Fruit fly (Drosophila melanogaster): ENCODE measurements around the gene Eaf6.

Gene Eaf6

dm6 chr3L:5634188-5634894, 26.2 kb upstream of the Eaf6 start (continued):
- TF ChIP-seq CG7357 (GFP tag; IDR thresholded peaks at IDR 0.05) (no peak), pros (GFP tag; optimal IDR thresholded peaks at IDR 0.05) (peak; percentile 52), CG10147 (GFP tag; optimal IDR thresholded peaks at IDR 0.05) (no peak), CG3281 (GFP tag; optimal IDR thresholded peaks at IDR 0.05) (no peak), Fer2 (tag; optimal IDR thresholded peaks at IDR 0.05) (no peak), luna (GFP tag; optimal IDR thresholded peaks at IDR 0.05) (no peak), CG10321 (GFP tag; IDR thresholded peaks at IDR 0.05) (no peak), Nf-YC (tag; optimal IDR thresholded peaks at IDR 0.05) (no peak), NK7.1 (GFP tag; optimal IDR thresholded peaks at IDR 0.05) (no peak), Spps (tag; optimal IDR thresholded peaks at IDR 0.05) (no peak), CG12236 (GFP tag; optimal IDR thresholded peaks at IDR 0.05) (no peak), Lpt (GFP tag; optimal IDR thresholded peaks at IDR 0.05) (no peak), maf-S (GFP tag; optimal IDR thresholded peaks at IDR 0.05) (no peak), CG1529 (GFP tag; optimal IDR thresholded peaks at IDR 0.05) (no peak), Asciz (GFP tag; optimal IDR thresholded peaks at IDR 0.05) (no peak), bbx (GFP tag; IDR thresholded peaks at IDR 0.05; ENCODE audit: partially characterized antibody) (0 out of 2 replicates have a peak, but pooled peaks have one; percentile 41), ranshi (GFP tag; IDR thresholded peaks at IDR 0.05) (no peak), pan (optimal IDR thresholded peaks at IDR 0.05) (no peak), pan (GFP tag; optimal IDR thresholded peaks at IDR 0.05 in 1 of 2, IDR thresholded peaks at IDR 0.05 in 1 of 2) (no peak), bab2 (GFP tag; optimal IDR thresholded peaks at IDR 0.05) (no peak), Ravus (GFP tag; IDR thresholded peaks at IDR 0.05) (no peak), CG17912 (GFP tag; optimal IDR thresholded peaks at IDR 0.05) (no peak), CG15011 (GFP tag; optimal IDR thresholded peaks at IDR 0.05) (no peak), CG11695 (GFP tag; IDR thresholded peaks at IDR 0.05) (no peak), Fer3 (tag; optimal IDR thresholded peaks at IDR 0.05) (no peak), Bgb (GFP tag; IDR thresholded peaks at IDR 0.05; ENCODE audit: partially characterized antibody) (no peak), z (GFP tag; IDR thresholded peaks at IDR 0.05) (peak; percentile 40; the same call in 1 of the 3 replicates), CG13296 (GFP tag; optimal IDR thresholded peaks at IDR 0.05) (no peak), E2f2 (GFP tag; IDR thresholded peaks at IDR 0.05) (no peak), D (optimal IDR thresholded peaks at IDR 0.05) (peak; percentile 91), D (GFP tag; optimal IDR thresholded peaks at IDR 0.05) (peak; percentile 6), Dbx (GFP tag; IDR thresholded peaks at IDR 0.05) (no peak), CG3163 (GFP tag; optimal IDR thresholded peaks at IDR 0.05) (peak; percentile 94), CG31224 (GFP tag; IDR thresholded peaks at IDR 0.05) (no peak), CG7372 (GFP tag; IDR thresholded peaks at IDR 0.05) (no peak), otp (GFP tag; IDR thresholded peaks at IDR 0.05) (0 out of 3 replicates have a peak, but pooled peaks have one; percentile 6), onecut (GFP tag; IDR thresholded peaks at IDR 0.05) (no peak), Sox100B (GFP tag; optimal IDR thresholded peaks at IDR 0.05) (no peak), Trl (optimal IDR thresholded peaks at IDR 0.05) (peak; percentile 59 to 78), Trl (GFP tag; optimal IDR thresholded peaks at IDR 0.05) (no peak)

- TF ChIP-seq lbe (GFP tag; optimal IDR thresholded peaks at IDR 0.05) (peak; percentile 85), CG10321 (GFP tag; IDR thresholded peaks at IDR 0.05) (no peak), Dref (GFP tag; IDR thresholded peaks at IDR 0.05) (no peak), gem (tag; optimal IDR thresholded peaks at IDR 0.05) (peak; percentile 6), CG10654 (GFP tag; optimal IDR thresholded peaks at IDR 0.05) (no peak), CG43689 (GFP tag; IDR thresholded peaks at IDR 0.05) (no peak), tio (GFP tag; optimal IDR thresholded peaks at IDR 0.05) (no peak), bsh (GFP tag; optimal IDR thresholded peaks at IDR 0.05) (peak in 1 of 2 experiments; percentile 66), CG1024 (GFP tag; IDR thresholded peaks at IDR 0.05) (no peak), CG14710 (tag; optimal IDR thresholded peaks at IDR 0.05) (peak; percentile 30), NfI (GFP tag; optimal IDR thresholded peaks at IDR 0.05) (no peak), CG10979 (tag; optimal IDR thresholded peaks at IDR 0.05) (peak; percentile 57)
Observed at dm6 chr3L:5633247-5634187, 25.4 kb upstream of the Eaf6 start.
